Fruit fly (Drosophila melanogaster): ENCODE measurements around the gene Mgat4a.

The Mgat4a gene

dm6 chr3L:14782626-14783362, 21.0 kb downstream of the Mgat4a start:
- TF ChIP-seq pan (optimal IDR thresholded peaks at IDR 0.05) = no peak
- no peak for TF ChIP-seq CG8478 (optimal IDR thresholded peaks at IDR 0.05)
- TF ChIP-seq usp (GFP tag; optimal IDR thresholded peaks at IDR 0.05) = no peak
- no peak for TF ChIP-seq Dll (optimal IDR thresholded peaks at IDR 0.05)
- no peak for TF ChIP-seq EcR (GFP tag; optimal IDR thresholded peaks at IDR 0.05)
- TF ChIP-seq psq (optimal IDR thresholded peaks at IDR 0.05) = no peak

dm6 chr3L:14783363-14783627, 21.5 kb downstream of the Mgat4a start:
- TF ChIP-seq Dll (optimal IDR thresholded peaks at IDR 0.05) = no peak
- TF ChIP-seq usp (GFP tag; optimal IDR thresholded peaks at IDR 0.05) = no peak
- no peak for TF ChIP-seq psq (optimal IDR thresholded peaks at IDR 0.05)
- no peak for TF ChIP-seq CG8478 (optimal IDR thresholded peaks at IDR 0.05)
- TF ChIP-seq EcR (GFP tag; optimal IDR thresholded peaks at IDR 0.05) = no peak
- no peak for TF ChIP-seq pan (optimal IDR thresholded peaks at IDR 0.05)

dm6 chr3L:14784241-14784948, 22.6 kb downstream of the Mgat4a start:
- TF ChIP-seq pan (optimal IDR thresholded peaks at IDR 0.05) = no peak
- no peak for TF ChIP-seq usp (GFP tag; optimal IDR thresholded peaks at IDR 0.05)
- TF ChIP-seq EcR (GFP tag; optimal IDR thresholded peaks at IDR 0.05) = no peak
- TF ChIP-seq Dll (optimal IDR thresholded peaks at IDR 0.05) = no peak
- TF ChIP-seq psq (optimal IDR thresholded peaks at IDR 0.05) = no peak
- TF ChIP-seq CG8478 (optimal IDR thresholded peaks at IDR 0.05) = no peak

- TF ChIP-seq Dll (optimal IDR thresholded peaks at IDR 0.05) = no peak
- TF ChIP-seq usp (GFP tag; optimal IDR thresholded peaks at IDR 0.05) = no peak
- TF ChIP-seq psq (optimal IDR thresholded peaks at IDR 0.05) = no peak
- TF ChIP-seq EcR (GFP tag; optimal IDR thresholded peaks at IDR 0.05) = no peak
- no peak for TF ChIP-seq CG8478 (optimal IDR thresholded peaks at IDR 0.05)
- TF ChIP-seq pan (optimal IDR thresholded peaks at IDR 0.05) = no peak
Observed at dm6 chr3L:14784949-14785408, 23.2 kb downstream of the Mgat4a start.

- TF ChIP-seq Dll (optimal IDR thresholded peaks at IDR 0.05) = no peak
- TF ChIP-seq EcR (GFP tag; optimal IDR thresholded peaks at IDR 0.05) = peak in 1 of 2 experiments; percentile 88
Observed at dm6 chr3L:14785492-14785916, 23.7 kb downstream of the Mgat4a start.

dm6 chr3L:14786230-14786850, 24.5 kb downstream of the Mgat4a start, which contains the start of the genes bmm and Tdrd3:
Gene bmm, minus strand, starts transcription at chr3L:14786412.
Gene Tdrd3, plus strand, starts transcription at chr3L:14786791.
- no peak for TF ChIP-seq usp (GFP tag; optimal IDR thresholded peaks at IDR 0.05)
- no peak for TF ChIP-seq Dll (optimal IDR thresholded peaks at IDR 0.05)
- TF ChIP-seq psq (optimal IDR thresholded peaks at IDR 0.05) = no peak
- no peak for TF ChIP-seq CG8478 (optimal IDR thresholded peaks at IDR 0.05)
- no peak for TF ChIP-seq pan (optimal IDR thresholded peaks at IDR 0.05)
- no peak for TF ChIP-seq EcR (GFP tag; optimal IDR thresholded peaks at IDR 0.05)

- TF ChIP-seq psq (optimal IDR thresholded peaks at IDR 0.05) (no peak), Dll (optimal IDR thresholded peaks at IDR 0.05) (no peak), pan (optimal IDR thresholded peaks at IDR 0.05) (no peak), EcR (GFP tag; optimal IDR thresholded peaks at IDR 0.05) (no peak), usp (GFP tag; optimal IDR thresholded peaks at IDR 0.05) (no peak), CG8478 (optimal IDR thresholded peaks at IDR 0.05) (no peak)
Observed at dm6 chr3L:14789676-14790075, 27.8 kb downstream of the Mgat4a start, which contains the start of gene Helz. Gene Helz, plus strand, starts transcription at chr3L:14789935.

dm6 chr3L:14790127-14790589, 28.3 kb downstream of the Mgat4a start:
- TF ChIP-seq pan (optimal IDR thresholded peaks at IDR 0.05) = no peak
- no peak for TF ChIP-seq psq (optimal IDR thresholded peaks at IDR 0.05)
- no peak for TF ChIP-seq usp (GFP tag; optimal IDR thresholded peaks at IDR 0.05)
- TF ChIP-seq EcR (GFP tag; optimal IDR thresholded peaks at IDR 0.05) = no peak
- no peak for TF ChIP-seq Dll (optimal IDR thresholded peaks at IDR 0.05)
- no peak for TF ChIP-seq CG8478 (optimal IDR thresholded peaks at IDR 0.05)

- TF ChIP-seq Dll (optimal IDR thresholded peaks at IDR 0.05) = no peak
- no peak for TF ChIP-seq EcR (GFP tag; optimal IDR thresholded peaks at IDR 0.05)
- no peak for TF ChIP-seq usp (GFP tag; optimal IDR thresholded peaks at IDR 0.05)
- TF ChIP-seq psq (optimal IDR thresholded peaks at IDR 0.05) = no peak
- TF ChIP-seq pan (optimal IDR thresholded peaks at IDR 0.05) = no peak
- no peak for TF ChIP-seq CG8478 (optimal IDR thresholded peaks at IDR 0.05)
Observed at dm6 chr3L:14790849-14791646, 29.2 kb downstream of the Mgat4a start.

dm6 chr3L:14801854-14802616, 40.2 kb downstream of the Mgat4a start, which contains the start of gene NHP2:
Gene NHP2, minus strand, starts transcription at chr3L:14802168.
- TF ChIP-seq EcR (GFP tag; optimal IDR thresholded peaks at IDR 0.05) (no peak), Dll (optimal IDR thresholded peaks at IDR 0.05) (no peak), CG8478 (optimal IDR thresholded peaks at IDR 0.05) (no peak), pan (optimal IDR thresholded peaks at IDR 0.05) (no peak), psq (optimal IDR thresholded peaks at IDR 0.05) (no peak), usp (GFP tag; optimal IDR thresholded peaks at IDR 0.05) (no peak)

Measured in whole organism.